Fruit fly (Drosophila melanogaster) whole organism, embryonic: Measurements from ENCODE around the gene CG43448.

ENCODE experiments used
- Ada2b ChIP-seq: fragments of 200-800 bp; sonication (Bioruptor generic); IDR thresholded peaks from 2 replicates; pipeline ENCODE4 v1.3.6; 2022; ENCODE audit warnings: missing biosample characterization, missing genetic modification characterization
- CG10209 ChIP-seq: fragments of 200-800 bp; sonication (Bioruptor generic); optimal IDR thresholded peaks from 3 replicates; lab custom pipeline; 2017; ENCODE audit warnings: missing biosample characterization, mild to moderate bottlenecking, missing genetic modification characterization, missing genetic modification reagents
- CG10321 ChIP-seq: fragments of 200-800 bp; sonication (Bioruptor generic); IDR thresholded peaks from 2 replicates; pipeline ENCODE4 v1.3.6; 2022; ENCODE audit warnings: missing biosample characterization, missing genetic modification characterization
- CG11504 ChIP-seq: fragments of 200-800 bp; sonication (Bioruptor generic); optimal IDR thresholded peaks from 3 replicates; lab custom pipeline; 2019; ENCODE audit warnings: missing biosample characterization, mild to moderate bottlenecking, missing genetic modification characterization, moderate library complexity
- CG12769 ChIP-seq: fragments of 200-800 bp; sonication (Bioruptor generic); optimal IDR thresholded peaks from 2 replicates; lab custom pipeline; 2019; ENCODE audit warnings: missing biosample characterization, mild to moderate bottlenecking, missing genetic modification characterization, moderate library complexity
- CG14014 ChIP-seq: fragments of 200-800 bp; sonication (Bioruptor generic); IDR thresholded peaks from 2 replicates; pipeline ENCODE4 v1.3.6; 2022; ENCODE audit warnings: missing biosample characterization, missing genetic modification characterization
- CG15011 ChIP-seq: fragments of 200-800 bp; sonication (Bioruptor generic); optimal IDR thresholded peaks from 3 replicates; lab custom pipeline; 2018; ENCODE audit warnings: missing biosample characterization, mild to moderate bottlenecking, missing genetic modification characterization
- CG15269 ChIP-seq: fragments of 200-800 bp; sonication (Bioruptor generic); optimal IDR thresholded peaks from 2 replicates; lab custom pipeline; 2018; ENCODE audit warnings: missing biosample characterization, mild to moderate bottlenecking, missing genetic modification characterization, moderate library complexity
- CG15514 ChIP-seq: fragments of 200-800 bp; sonication (Bioruptor generic); optimal IDR thresholded peaks from 3 replicates; lab custom pipeline; 2017; ENCODE audit warnings: missing biosample characterization, missing genetic modification characterization, mild to moderate bottlenecking, moderate library complexity, missing genetic modification reagents
- CG17612 ChIP-seq: fragments of 200-800 bp; sonication (Bioruptor generic); IDR thresholded peaks from 2 replicates; pipeline ENCODE4 v1.3.6; 2022; ENCODE audit warnings: missing biosample characterization, missing genetic modification characterization
- CG18011 ChIP-seq: fragments of 200-800 bp; sonication (Bioruptor generic); optimal IDR thresholded peaks from 2 replicates; lab custom pipeline; 2017; ENCODE audit warnings: missing biosample characterization, missing genetic modification characterization, mild to moderate bottlenecking, moderate library complexity, missing genotype
- CG32767 ChIP-seq: fragments of 200-800 bp; sonication (Bioruptor generic); IDR thresholded peaks from 2 replicates; pipeline ENCODE4 v1.3.6; 2022; ENCODE audit warnings: missing biosample characterization, missing genetic modification characterization
- CG34376 ChIP-seq: fragments of 200-800 bp; sonication (Bioruptor generic); optimal IDR thresholded peaks from 2 replicates; lab custom pipeline; 2018; ENCODE audit warnings: missing biosample characterization, mild to moderate bottlenecking, missing genetic modification characterization
- CG5953 ChIP-seq: fragments of 200-800 bp; sonication (Bioruptor generic); IDR thresholded peaks from 2 replicates; pipeline ENCODE4 v1.3.6; 2022; ENCODE audit warnings: missing biosample characterization, missing genetic modification characterization
- CG6683 ChIP-seq: fragments of 200-800 bp; sonication (Bioruptor generic); optimal IDR thresholded peaks from 2 replicates; lab custom pipeline; 2017; ENCODE audit warnings: missing biosample characterization, mild to moderate bottlenecking, missing genetic modification characterization, missing genetic modification reagents
- CG6854 ChIP-seq: fragments of 200-800 bp; sonication (Bioruptor generic); optimal IDR thresholded peaks from 3 replicates; lab custom pipeline; 2017; ENCODE audit warnings: missing biosample characterization, mild to moderate bottlenecking, missing genetic modification characterization
- CG7928 ChIP-seq: fragments of 200-800 bp; sonication (Bioruptor generic); optimal IDR thresholded peaks from 2 replicates; lab custom pipeline; 2017; ENCODE audit warnings: missing biosample characterization, mild to moderate bottlenecking, missing genetic modification characterization
- CG8290 ChIP-seq, 3 experiments: fragments of 200-800 bp; sonication (Bioruptor generic); optimal IDR thresholded peaks; 2 replicates each; lab custom pipeline; 2016 to 2019; ENCODE audit warnings: missing biosample characterization in 3 of 3, missing genetic modification characterization in 3 of 3, mild to moderate bottlenecking in 2 of 3, moderate library complexity in 1 of 3
- CG8359 ChIP-seq: fragments of 200-800 bp; sonication (Bioruptor generic); optimal IDR thresholded peaks from 2 replicates; lab custom pipeline; 2017; ENCODE audit warnings: missing biosample characterization, mild to moderate bottlenecking, missing genetic modification characterization, borderline replicate concordance
- CG8478 ChIP-seq: fragments of >200 bp; optimal IDR thresholded peaks from 2 replicates; lab custom pipeline; 2018
- CG9932 ChIP-seq: fragments of 200-800 bp; sonication (Bioruptor generic); IDR thresholded peaks from 2 replicates; pipeline ENCODE4 v1.3.6; 2022; ENCODE audit warnings: missing biosample characterization, missing genetic modification characterization
- Deaf1 ChIP-seq: fragments of 200-800 bp; optimal IDR thresholded peaks from 3 replicates; lab custom pipeline; 2019; ENCODE audit warnings: missing biosample characterization, mild to moderate bottlenecking, missing genetic modification characterization, moderate library complexity
- Dp ChIP-seq: fragments of 200-800 bp; sonication (Bioruptor generic); optimal IDR thresholded peaks from 2 replicates; lab custom pipeline; 2018; ENCODE audit warnings: missing biosample characterization, mild to moderate bottlenecking, missing genetic modification characterization, moderate library complexity
- HHEX ChIP-seq: fragments of 200-800 bp; sonication (Bioruptor generic); optimal IDR thresholded peaks from 3 replicates; lab custom pipeline; 2017; ENCODE audit warnings: missing biosample characterization, mild to moderate bottlenecking, missing genetic modification characterization, missing genetic modification reagents
- Hey ChIP-seq: fragments of 200-800 bp; sonication (Bioruptor generic); optimal IDR thresholded peaks from 3 replicates; lab custom pipeline; 2018; ENCODE audit warnings: missing biosample characterization, mild to moderate bottlenecking, missing genetic modification characterization
- Max ChIP-seq: fragments of 200-800 bp; sonication (Bioruptor generic); optimal IDR thresholded peaks from 2 replicates; lab custom pipeline; 2016; ENCODE audit warnings: missing biosample characterization, mild to moderate bottlenecking, missing genetic modification characterization
- Neu2 ChIP-seq: fragments of 200-800 bp; sonication (Bioruptor generic); optimal IDR thresholded peaks from 3 replicates; lab custom pipeline; 2016; ENCODE audit warnings: missing biosample characterization, missing genetic modification characterization, borderline replicate concordance
- caup ChIP-seq: fragments of 200-800 bp; sonication (Bioruptor generic); optimal IDR thresholded peaks from 3 replicates; lab custom pipeline; 2017; ENCODE audit warnings: missing biosample characterization, mild to moderate bottlenecking, missing genetic modification characterization, moderate library complexity; ENCODE audit not compliant: severe bottlenecking
- chif ChIP-seq, 2 experiments: fragments of 200-800 bp; sonication (Bioruptor generic); optimal IDR thresholded peaks; 3 replicates each; lab custom pipeline; 2016; ENCODE audit warnings: missing biosample characterization in 2 of 2, missing genetic modification characterization in 2 of 2
- ci ChIP-seq: fragments of 200-800 bp; sonication (Bioruptor generic); IDR thresholded peaks from 3 replicates; pipeline ENCODE4 v1.3.6; 2022; ENCODE audit warnings: missing biosample characterization, missing genetic modification characterization
- jumu ChIP-seq: fragments of 200-800 bp; sonication (Bioruptor generic); optimal IDR thresholded peaks from 3 replicates; lab custom pipeline; 2016; ENCODE audit warnings: missing biosample characterization, missing genetic modification characterization
- lab ChIP-seq: fragments of 200-800 bp; sonication (Bioruptor generic); optimal IDR thresholded peaks from 3 replicates; lab custom pipeline; 2017; ENCODE audit warnings: missing biosample characterization, missing genetic modification characterization, mild to moderate bottlenecking, moderate library complexity, missing genetic modification reagents
- mirr ChIP-seq: fragments of 200-800 bp; sonication (Bioruptor generic); optimal IDR thresholded peaks from 3 replicates; lab custom pipeline; 2018; ENCODE audit warnings: missing biosample characterization, mild to moderate bottlenecking, missing genetic modification characterization
- nom ChIP-seq: fragments of 200-800 bp; sonication (Bioruptor generic); optimal IDR thresholded peaks from 2 replicates; lab custom pipeline; 2017; ENCODE audit warnings: missing biosample characterization, missing genetic modification characterization, mild to moderate bottlenecking, moderate library complexity, missing genetic modification reagents
- odd ChIP-seq: fragments of 200-800 bp; sonication (Bioruptor generic); optimal IDR thresholded peaks from 2 replicates; lab custom pipeline; 2017; ENCODE audit warnings: missing biosample characterization, mild to moderate bottlenecking, missing genetic modification characterization
- otp ChIP-seq: fragments of 200-800 bp; sonication (Bioruptor generic); IDR thresholded peaks from 3 replicates; pipeline ENCODE4, ENCODE4 v1.3.6; 2022; ENCODE audit warnings: missing biosample characterization, missing genetic modification characterization
- peb ChIP-seq: fragments of 200-800 bp; sonication (Bioruptor generic); IDR thresholded peaks from 2 replicates; pipeline ENCODE4 v1.3.6; 2022; ENCODE audit warnings: missing biosample characterization, missing genetic modification characterization
- pnt ChIP-seq: fragments of 200-800 bp; sonication (Bioruptor generic); optimal IDR thresholded peaks from 3 replicates; lab custom pipeline; 2016; ENCODE audit warnings: missing biosample characterization, missing genetic modification characterization
- pros ChIP-seq: fragments of 200-800 bp; sonication (Bioruptor generic); optimal IDR thresholded peaks from 3 replicates; lab custom pipeline; 2019; ENCODE audit warnings: missing biosample characterization, mild to moderate bottlenecking, missing genetic modification characterization, moderate library complexity
- psq ChIP-seq: fragments of 200-800 bp; sonication (Bioruptor generic); optimal IDR thresholded peaks from 2 replicates; lab custom pipeline; 2017; ENCODE audit warnings: missing biosample characterization, missing genetic modification characterization
- ro ChIP-seq: fragments of 200-800 bp; sonication (Bioruptor generic); IDR thresholded peaks from 2 replicates; pipeline ENCODE4 v1.3.6; 2022; ENCODE audit warnings: missing biosample characterization, missing genetic modification characterization
- scrt ChIP-seq: fragments of 200-800 bp; sonication (Bioruptor generic); optimal IDR thresholded peaks from 2 replicates; lab custom pipeline; 2018; ENCODE audit warnings: missing biosample characterization, mild to moderate bottlenecking, missing genetic modification characterization, moderate library complexity
- sens ChIP-seq: fragments of 200-800 bp; sonication (Bioruptor generic); peaks from one replicate; lab custom pipeline; 2016; ENCODE audit warnings: missing biosample characterization, missing genetic modification characterization
- sens-2 ChIP-seq: fragments of 200-800 bp; sonication (Bioruptor generic); IDR thresholded peaks from 2 replicates; pipeline ENCODE4 v1.3.6; 2022; ENCODE audit warnings: missing biosample characterization, missing genetic modification characterization
- seq ChIP-seq: fragments of 200-800 bp; sonication (Bioruptor generic); IDR thresholded peaks from 2 replicates; pipeline ENCODE4 v1.3.6; 2022; ENCODE audit warnings: missing biosample characterization, missing genetic modification characterization
- ssp ChIP-seq: fragments of 200-800 bp; sonication (Bioruptor generic); IDR thresholded peaks from 2 replicates; pipeline ENCODE4 v1.3.6; 2022; ENCODE audit warnings: missing biosample characterization, missing genetic modification characterization
- stc ChIP-seq: fragments of 200-800 bp; sonication (Bioruptor generic); IDR thresholded peaks from 2 replicates; pipeline ENCODE4 v1.3.6; 2022; ENCODE audit warnings: missing biosample characterization, missing genetic modification characterization
- tap ChIP-seq: fragments of 200-800 bp; optimal IDR thresholded peaks from 3 replicates; lab custom pipeline; 2019; ENCODE audit warnings: missing biosample characterization, mild to moderate bottlenecking, missing genetic modification characterization, moderate library complexity
- unpg ChIP-seq: fragments of 200-800 bp; sonication (Bioruptor generic); optimal IDR thresholded peaks from 3 replicates; lab custom pipeline; 2018; ENCODE audit warnings: missing biosample characterization, mild to moderate bottlenecking, missing genetic modification characterization, moderate library complexity
- wek ChIP-seq: fragments of 200-800 bp; sonication (Bioruptor generic); optimal IDR thresholded peaks from 3 replicates; lab custom pipeline; 2018; ENCODE audit warnings: missing biosample characterization, mild to moderate bottlenecking, missing genetic modification characterization, moderate library complexity
- yki ChIP-seq: fragments of >200 bp; optimal IDR thresholded peaks from 3 replicates; lab custom pipeline; 2018

The CG43448 gene

dm6 chr3R:30193826-30194225 lies 43.7 kb downstream of the CG43448 start:
- TF ChIP-seq sens-2 (GFP tag; lab: Robert Waterston, UW) (no peak), nom (GFP tag; lab: Kevin White, UChicago) (no peak), CG5953 (GFP tag; lab: Robert Waterston, UW) (peak; percentile 20; the same call in 1 of the 2 replicates), seq (GFP tag; lab: Robert Waterston, UW) (no peak), tap (tag; lab: Kevin White, UChicago) (no peak), CG32767 (GFP tag; lab: Robert Waterston, UW) (peak; percentile 13; the same call in 1 of the 2 replicates), wek (GFP tag; lab: Kevin White, UChicago) (peak; percentile 42), otp (GFP tag; lab: Robert Waterston, UW) (0 out of 3 replicates have a peak, but pooled peaks have one; percentile 22), scrt (GFP tag; lab: Kevin White, UChicago) (no peak), CG7928 (GFP tag; lab: Kevin White, UChicago) (no peak), unpg (GFP tag; lab: Kevin White, UChicago) (no peak), ro (GFP tag; lab: Robert Waterston, UW) (no peak), CG34376 (GFP tag; lab: Kevin White, UChicago) (no peak), Max (GFP tag; lab: Kevin White, UChicago) (no peak), Dp (GFP tag; lab: Kevin White, UChicago) (no peak), HHEX (GFP tag; lab: Kevin White, UChicago) (peak; percentile 15), CG11504 (tag; lab: Kevin White, UChicago) (no peak), CG12769 (tag; lab: Kevin White, UChicago) (peak; percentile 15), CG6683 (GFP tag; lab: Kevin White, UChicago) (no peak), jumu (no peak), CG15011 (GFP tag; lab: Kevin White, UChicago) (no peak), chif (GFP tag; optimal IDR thresholded peaks at IDR 0.05; lab: Kevin White, UChicago) (no peak), peb (GFP tag; lab: Robert Waterston, UW) (no peak), mirr (GFP tag; lab: Kevin White, UChicago) (peak; percentile 25), CG17612 (GFP tag; lab: Robert Waterston, UW) (0 out of 2 replicates have a peak, but pooled peaks have one; percentile 24), CG18011 (GFP tag; lab: Kevin White, UChicago) (no peak), pros (no peak), CG15269 (tag; lab: Kevin White, UChicago) (no peak), CG14014 (peak; percentile 22; the same call in 1 of the 2 replicates), odd (GFP tag; lab: Kevin White, UChicago) (no peak), CG10209 (GFP tag; lab: Kevin White, UChicago) (peak; percentile 0), lab (peak; percentile 31), CG8359 (no peak), stc (GFP tag; lab: Robert Waterston, UW) (peak; percentile 22; the same call in 1 of the 2 replicates), pnt (no peak), CG8290 (GFP tag; optimal IDR thresholded peaks at IDR 0.05; lab: Kevin White, UChicago) (no peak), CG8290 (tag; optimal IDR thresholded peaks at IDR 0.05; lab: Kevin White, UChicago) (peak in 1 of 2 experiments; percentile 50), Ada2b (no peak), caup (GFP tag; lab: Kevin White, UChicago) (peak; percentile 6), CG15514 (GFP tag; lab: Kevin White, UChicago) (peak; percentile 1), Deaf1 (tag; lab: Kevin White, UChicago) (no peak), ci (GFP tag; lab: Robert Waterston, UW) (peak; percentile 48; the same call in 2 of the 3 replicates), Neu2 (GFP tag; lab: Kevin White, UChicago) (no peak), CG6854 (GFP tag; lab: Kevin White, UChicago) (no peak), CG10321 (GFP tag; lab: Robert Waterston, UW) (no peak), CG9932 (no peak), Hey (no peak), ssp (GFP tag; lab: Robert Waterston, UW) (no peak), yki (lab: Kevin White, UChicago) (no peak), sens (GFP tag; lab: Kevin White, UChicago) (peak; percentile 55), psq (GFP tag; lab: Kevin White, UChicago) (no peak), CG8478 (lab: Kevin White, UChicago) (no peak)
